Worm (Caenorhabditis elegans): Measurements from ENCODE around the gene rpn-1.

rpn-1 gene

DNA sequence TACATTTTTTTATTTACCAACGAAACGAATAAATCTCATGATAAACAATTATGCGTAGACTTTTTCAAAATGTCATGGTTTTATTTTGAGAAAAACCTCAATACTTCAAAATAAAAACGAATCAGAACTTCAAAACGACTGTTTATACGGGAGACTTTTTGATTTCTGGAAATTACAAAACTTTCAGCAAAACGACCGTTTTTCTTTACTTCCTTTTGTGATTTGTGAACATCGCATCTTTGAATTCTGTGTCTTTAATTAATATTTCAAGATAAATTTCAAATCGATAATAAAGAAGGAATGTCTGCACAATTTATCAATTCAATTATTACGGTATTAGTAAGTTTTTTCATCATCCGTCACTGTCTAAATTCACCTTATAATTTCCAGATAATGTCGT is 41.9 kb downstream of the rpn-1 start, which contains the start of gene srx-20:
Gene srx-20 (plus strand): TSS at position 301 of the 400 bp plus-strand sequence.
- no peak for TF ChIP-seq him-1 (tag; optimal IDR thresholded peaks at IDR 0.05)
- no peak for TF ChIP-seq dao-5 (tag; optimal IDR thresholded peaks at IDR 0.05)
- no peak for TF ChIP-seq W03F9.2 (tag; optimal IDR thresholded peaks at IDR 0.05)

DNA sequence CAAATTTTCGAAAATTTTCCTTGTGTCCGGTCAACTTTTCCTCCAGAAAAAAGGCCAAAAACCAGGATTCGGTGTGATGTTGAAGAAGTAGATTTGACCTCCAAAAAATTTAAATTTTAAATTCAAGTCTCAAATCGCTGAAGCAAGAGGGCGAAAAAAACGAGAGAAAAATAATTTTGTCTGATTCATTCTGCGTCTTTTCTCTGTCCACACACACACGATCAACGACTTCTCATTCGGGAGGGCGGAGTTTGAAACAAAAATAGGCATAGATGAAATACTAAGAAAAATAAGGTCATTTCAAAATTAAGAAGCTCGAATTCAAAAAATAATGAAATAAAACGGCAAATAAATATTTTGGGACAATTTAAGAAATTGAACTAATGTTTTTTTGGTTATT is 50.4 kb downstream of the rpn-1 start, which contains the start of gene R13H7.2:
Gene R13H7.2 (minus strand): TSS at position 101 of the 400 bp plus-strand sequence.
- TF ChIP-seq W03F9.2 (tag; optimal IDR thresholded peaks at IDR 0.05) (no peak), him-1 (tag; optimal IDR thresholded peaks at IDR 0.05) (no peak), dao-5 (tag; optimal IDR thresholded peaks at IDR 0.05) (no peak)
